Fruit fly (Drosophila melanogaster): ENCODE results near the gene CG33170.
A peak's percentile ranks its signal among the peaks of the same experiment; 100 is the strongest.

Gene CG33170

DNA sequence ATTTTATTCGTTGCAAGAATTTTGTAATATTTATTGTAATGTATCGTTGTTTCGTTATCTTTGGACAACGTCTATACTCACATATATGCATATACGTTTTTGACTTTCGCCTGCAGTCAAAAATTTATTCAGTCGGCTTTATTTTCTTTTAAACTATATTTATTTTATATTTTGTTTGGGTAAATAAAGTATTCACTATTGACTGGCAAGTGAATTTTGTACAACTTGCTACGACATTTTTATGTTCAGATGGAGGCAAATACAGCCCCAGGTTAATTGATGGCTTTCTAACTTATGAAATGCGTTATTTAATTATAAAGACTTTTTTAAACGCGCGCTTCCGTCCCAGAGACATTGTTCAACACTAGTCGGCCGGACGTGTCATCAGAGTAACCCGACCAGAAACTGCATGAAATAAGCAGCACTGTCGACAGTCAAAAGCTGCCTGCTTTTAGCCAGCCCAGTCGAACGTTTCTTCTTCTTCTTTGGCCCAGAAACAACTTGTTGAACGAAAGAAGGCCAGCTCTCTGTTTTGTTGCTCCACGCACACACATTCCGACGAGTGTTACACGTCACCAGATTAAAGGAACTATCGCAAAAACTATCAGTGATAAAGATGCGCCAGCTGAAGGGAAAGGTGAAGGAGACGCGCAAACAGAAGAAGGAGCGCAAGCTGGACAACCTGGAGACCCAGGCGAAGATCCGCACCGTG is 877 bp upstream of the CG33170 start, which contains the start of gene CG33169 (continued):
- TF ChIP-seq CG17385 (GFP tag; optimal IDR thresholded peaks at IDR 0.05) (peak; percentile 100), CG8281 (tag; optimal IDR thresholded peaks at IDR 0.05) (peak; percentile 9), CG6689 (GFP tag; IDR thresholded peaks at IDR 0.05) (0 out of 2 replicates have a peak, but pooled peaks have one; percentile 58), Nf-YA (GFP tag; IDR thresholded peaks at IDR 0.05) (0 out of 2 replicates have a peak, but pooled peaks have one; percentile 38), CG5245 (GFP tag; optimal IDR thresholded peaks at IDR 0.05) (peak; percentile 62), Poxn (GFP tag; IDR thresholded peaks at IDR 0.05) (no peak), gt (GFP tag; IDR thresholded peaks at IDR 0.05) (peak; percentile 59), mld (GFP tag; IDR thresholded peaks at IDR 0.05; ENCODE audit: partially characterized antibody) (no peak), CG12769 (tag; optimal IDR thresholded peaks at IDR 0.05) (peak; percentile 93), CG16813 (GFP tag; IDR thresholded peaks at IDR 0.05; ENCODE audit: partially characterized antibody) (peak; percentile 71), crp (GFP tag; optimal IDR thresholded peaks at IDR 0.05) (peak in 1 of 2 experiments; percentile 78), CHES-1-like (GFP tag; optimal IDR thresholded peaks at IDR 0.05) (peak; percentile 95), CG11560 (tag; IDR thresholded peaks at IDR 0.05) (peak; percentile 67; the same call in 2 of the 3 replicates), CG3995 (GFP tag; optimal IDR thresholded peaks at IDR 0.05) (peak; percentile 66), org-1 (GFP tag; optimal IDR thresholded peaks at IDR 0.05) (peak; percentile 55), Dek (tag; optimal IDR thresholded peaks at IDR 0.05) (peak; percentile 85), CG14965 (GFP tag; optimal IDR thresholded peaks at IDR 0.05; ENCODE audit: borderline replicate concordance) (peak; percentile 20), Bdp1 (GFP tag; optimal IDR thresholded peaks at IDR 0.05) (peak; percentile 85), CG12659 (GFP tag; optimal IDR thresholded peaks at IDR 0.05) (peak; percentile 93), Dp (GFP tag; optimal IDR thresholded peaks at IDR 0.05) (peak; percentile 100), CG13624 (GFP tag; optimal IDR thresholded peaks at IDR 0.05) (peak; percentile 92), lilli (GFP tag; optimal IDR thresholded peaks at IDR 0.05) (peak; percentile 87), B-H2 (GFP tag; optimal IDR thresholded peaks at IDR 0.05) (peak; percentile 95), tna (GFP tag; IDR thresholded peaks at IDR 0.05; ENCODE audit: partially characterized antibody) (peak; percentile 50), gem (tag; optimal IDR thresholded peaks at IDR 0.05) (no peak), Abd-B (GFP tag; optimal IDR thresholded peaks at IDR 0.05) (peak; percentile 77), Adf1 (GFP tag; IDR thresholded peaks at IDR 0.05) (peak; percentile 74), zen (tag; optimal IDR thresholded peaks at IDR 0.05) (peak; percentile 80), pb (GFP tag; optimal IDR thresholded peaks at IDR 0.05) (peak; percentile 79), luna (GFP tag; optimal IDR thresholded peaks at IDR 0.05) (peak; percentile 84), pho (GFP tag; optimal IDR thresholded peaks at IDR 0.05) (peak; percentile 91), CG18011 (GFP tag; optimal IDR thresholded peaks at IDR 0.05) (peak; percentile 100), amos (GFP tag; IDR thresholded peaks at IDR 0.05; ENCODE audit: partially characterized antibody) (peak; percentile 76), cato (GFP tag; optimal IDR thresholded peaks at IDR 0.05; ENCODE audit: borderline replicate concordance) (peak; percentile 40), fd64A (GFP tag; optimal IDR thresholded peaks at IDR 0.05) (no peak), bbx (GFP tag; IDR thresholded peaks at IDR 0.05; ENCODE audit: partially characterized antibody) (peak; percentile 71), Dfd (GFP tag; optimal IDR thresholded peaks at IDR 0.05) (no peak), Chrac-16 (GFP tag; optimal IDR thresholded peaks at IDR 0.05) (peak; percentile 71), CG17328 (GFP tag; IDR thresholded peaks at IDR 0.05) (peak; percentile 80), CG43689 (GFP tag; IDR thresholded peaks at IDR 0.05) (peak; percentile 34; the same call in 1 of the 2 replicates), CG9727 (GFP tag; optimal IDR thresholded peaks at IDR 0.05) (peak; percentile 55), phol (tag; optimal IDR thresholded peaks at IDR 0.05) (peak; percentile 76), repo (GFP tag; optimal IDR thresholded peaks at IDR 0.05) (peak; percentile 87), CG10267 (tag; optimal IDR thresholded peaks at IDR 0.05) (peak; percentile 99), ham (GFP tag; IDR thresholded peaks at IDR 0.05) (peak; percentile 72; the same call in 1 of the 2 replicates), CG17361 (GFP tag; IDR thresholded peaks at IDR 0.05) (peak; percentile 61), C15 (GFP tag; IDR thresholded peaks at IDR 0.05) (0 out of 3 replicates have a peak, but pooled peaks have one; percentile 57), tup (GFP tag; optimal IDR thresholded peaks at IDR 0.05) (peak; percentile 83)

Measured in whole organism, embryonic.